Worm (Caenorhabditis elegans): Measurements from ENCODE around the gene aakg-4.

ce11 chrX:2304496-2304895 lies 14.6 kb downstream of the aakg-4 start:
- TF ChIP-seq nhr-76 (tag; optimal IDR thresholded peaks at IDR 0.05) (no peak), ceh-28 (tag; optimal IDR thresholded peaks at IDR 0.05) (no peak), unc-62 (GFP tag; optimal IDR thresholded peaks at IDR 0.05 in 1 of 2) (no peak), unc-62 (tag; optimal IDR thresholded peaks at IDR 0.05) (no peak), lin-15B (tag; optimal IDR thresholded peaks at IDR 0.05) (no peak), nhr-11 (tag; optimal IDR thresholded peaks at IDR 0.05) (no peak), pqm-1 (tag; optimal IDR thresholded peaks at IDR 0.05) (no peak), mep-1 (tag; optimal IDR thresholded peaks at IDR 0.05) (no peak), lim-7 (GFP tag; IDR thresholded peaks at IDR 0.05) (no peak), ama-1 (optimal IDR thresholded peaks at IDR 0.05) (no peak), D1046.2 (GFP tag; IDR thresholded peaks at IDR 0.05) (no peak), ztf-11 (tag; optimal IDR thresholded peaks at IDR 0.05) (no peak), nhr-28 (tag; optimal IDR thresholded peaks at IDR 0.05) (no peak), nhr-6 (tag; optimal IDR thresholded peaks at IDR 0.05) (no peak), unc-39 (tag; optimal IDR thresholded peaks at IDR 0.05) (no peak)
